Worm (Caenorhabditis elegans): ENCODE measurements around the gene dnj-23.

DNA sequence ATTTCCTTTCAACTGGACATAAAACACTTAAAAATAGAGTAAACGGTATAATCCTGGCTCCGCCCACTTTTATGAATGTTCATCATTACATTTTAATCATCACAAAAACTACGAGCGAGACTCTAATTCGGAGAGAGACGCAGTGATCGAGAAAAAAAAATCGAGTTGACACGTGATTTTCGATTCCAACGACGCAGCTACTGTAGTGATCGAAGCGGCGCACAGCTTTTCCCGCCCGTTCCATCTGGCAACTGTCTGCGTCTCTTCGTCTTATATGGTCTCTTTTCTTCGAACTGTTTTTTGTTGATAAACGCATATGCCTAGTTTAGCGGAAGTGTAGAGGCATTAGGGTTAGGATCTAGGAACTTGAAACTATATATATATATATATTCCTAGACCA is 5.4 kb upstream of the dnj-23 start:
- TF ChIP-seq sptf-1 (tag; optimal IDR thresholded peaks at IDR 0.05) (no peak), snpc-4 (tag; optimal IDR thresholded peaks at IDR 0.05) (no peak), mab-5 (tag; optimal IDR thresholded peaks at IDR 0.05) (no peak), ceh-43 (GFP tag; optimal IDR thresholded peaks at IDR 0.05) (no peak), nhr-237 (tag; optimal IDR thresholded peaks at IDR 0.05) (no peak), bed-3 (GFP tag; optimal IDR thresholded peaks at IDR 0.05) (no peak), unc-39 (tag; optimal IDR thresholded peaks at IDR 0.05) (no peak), unc-62 (GFP tag; optimal IDR thresholded peaks at IDR 0.05) (no peak), elt-1 (tag; optimal IDR thresholded peaks at IDR 0.05; ENCODE audit: borderline replicate concordance, insufficient read depth) (no peak), M03D4.4 (tag; optimal IDR thresholded peaks at IDR 0.05) (no peak), ceh-39 (tag; optimal IDR thresholded peaks at IDR 0.05) (no peak), cnd-1 (tag; optimal IDR thresholded peaks at IDR 0.05) (no peak), nhr-12 (tag; optimal IDR thresholded peaks at IDR 0.05) (no peak)

Data from whole organism, mixed stage, embryonic.